Fruit fly (Drosophila melanogaster): ENCODE data around the gene CG33985.
A peak's percentile ranks its signal among the peaks of the same experiment; 100 is the strongest.

The CG33985 gene

DNA sequence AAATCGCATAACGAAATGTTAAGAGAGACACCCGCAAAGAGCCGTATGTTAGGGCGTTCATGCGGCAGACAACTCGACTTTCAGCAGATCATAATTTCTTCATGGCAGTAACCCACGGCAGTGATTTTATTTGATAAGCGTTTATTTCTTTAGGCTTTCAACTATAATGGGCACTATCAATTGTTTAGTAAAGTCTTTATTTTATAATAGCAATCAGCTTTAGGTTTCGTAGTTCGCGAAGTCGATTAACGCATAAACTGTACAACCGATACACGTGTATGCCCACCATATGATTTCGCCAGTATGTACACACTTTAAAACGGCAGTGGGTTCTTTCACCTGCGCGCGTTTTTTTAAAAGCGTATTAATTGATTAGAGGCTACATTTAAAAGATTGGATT is 18.4 kb downstream of the CG33985 start, which contains the start of gene CG7841 (continued):
- TF ChIP-seq Sp1 (GFP tag; optimal IDR thresholded peaks at IDR 0.05) (peak; percentile 99), jim (GFP tag; optimal IDR thresholded peaks at IDR 0.05) (no peak), Dif (GFP tag; optimal IDR thresholded peaks at IDR 0.05; ENCODE audit: partially characterized antibody) (no peak), Jra (GFP tag; optimal IDR thresholded peaks at IDR 0.05) (peak; percentile 97), h (GFP tag; optimal IDR thresholded peaks at IDR 0.05) (peak; percentile 99), psq (GFP tag; optimal IDR thresholded peaks at IDR 0.05) (peak; percentile 93), HLH106 (tag; optimal IDR thresholded peaks at IDR 0.05) (peak; percentile 99), foxo (GFP tag; optimal IDR thresholded peaks at IDR 0.05) (peak; percentile 96 to 99), Hr78 (GFP tag; optimal IDR thresholded peaks at IDR 0.05) (no peak), pan (optimal IDR thresholded peaks at IDR 0.05) (no peak), Dfd (GFP tag; optimal IDR thresholded peaks at IDR 0.05) (no peak), Hnf4 (GFP tag; optimal IDR thresholded peaks at IDR 0.05) (peak; percentile 96), usp (GFP tag; optimal IDR thresholded peaks at IDR 0.05) (no peak)

DNA sequence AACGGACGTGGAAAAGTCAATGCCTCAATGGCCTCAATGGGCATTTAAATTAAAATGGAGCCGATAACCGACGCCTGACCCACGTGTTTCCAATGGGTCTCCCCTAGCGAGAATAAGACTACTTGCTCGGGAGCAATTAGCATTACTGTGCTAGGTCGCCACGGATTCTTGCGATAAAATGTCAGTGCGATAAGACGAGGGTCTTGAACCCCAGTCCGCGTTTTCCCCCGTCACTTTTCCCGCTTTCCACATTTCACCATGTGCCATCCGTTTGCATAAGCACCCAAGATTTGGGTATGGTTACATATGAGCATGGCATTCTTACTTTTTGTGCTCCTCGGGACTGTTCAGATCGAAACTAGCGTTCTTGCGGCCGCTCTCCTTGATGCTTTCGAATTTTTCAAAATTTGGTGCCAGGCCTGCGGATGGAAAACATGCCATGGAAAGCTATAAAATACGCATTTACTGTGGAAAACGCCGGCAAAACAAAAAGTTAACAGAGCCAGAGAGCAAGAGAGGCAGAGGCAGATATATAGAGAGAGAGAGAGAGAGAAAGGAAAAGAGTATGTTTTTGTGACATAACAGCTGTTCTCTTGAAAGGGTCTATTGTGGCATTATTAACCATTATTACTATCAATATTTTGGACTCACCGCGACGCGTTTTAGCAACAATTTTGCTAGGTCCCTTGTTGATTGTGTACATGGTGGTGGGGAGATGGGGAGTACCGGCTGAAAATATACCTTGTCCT is 19.3 kb downstream of the CG33985 start:
- peak; percentile 80 to 81 for TF ChIP-seq dl (GFP tag; optimal IDR thresholded peaks at IDR 0.05; ENCODE audit: insufficient read depth in 1 of 2, partially characterized antibody in 2 of 2)
- TF ChIP-seq Hnf4 (GFP tag; optimal IDR thresholded peaks at IDR 0.05) = no peak
- no peak for TF ChIP-seq Rel (GFP tag; optimal IDR thresholded peaks at IDR 0.05)
- TF ChIP-seq Rel (tag; optimal IDR thresholded peaks at IDR 0.05) = peak; percentile 95
- TF ChIP-seq Dif (GFP tag; optimal IDR thresholded peaks at IDR 0.05; ENCODE audit: partially characterized antibody) = peak; percentile 92
- no peak for TF ChIP-seq rgr (GFP tag; optimal IDR thresholded peaks at IDR 0.05)
- TF ChIP-seq Vsx2 (GFP tag; optimal IDR thresholded peaks at IDR 0.05; ENCODE audit: partially characterized antibody) = no peak
- no peak for TF ChIP-seq Mio (GFP tag; optimal IDR thresholded peaks at IDR 0.05)

DNA sequence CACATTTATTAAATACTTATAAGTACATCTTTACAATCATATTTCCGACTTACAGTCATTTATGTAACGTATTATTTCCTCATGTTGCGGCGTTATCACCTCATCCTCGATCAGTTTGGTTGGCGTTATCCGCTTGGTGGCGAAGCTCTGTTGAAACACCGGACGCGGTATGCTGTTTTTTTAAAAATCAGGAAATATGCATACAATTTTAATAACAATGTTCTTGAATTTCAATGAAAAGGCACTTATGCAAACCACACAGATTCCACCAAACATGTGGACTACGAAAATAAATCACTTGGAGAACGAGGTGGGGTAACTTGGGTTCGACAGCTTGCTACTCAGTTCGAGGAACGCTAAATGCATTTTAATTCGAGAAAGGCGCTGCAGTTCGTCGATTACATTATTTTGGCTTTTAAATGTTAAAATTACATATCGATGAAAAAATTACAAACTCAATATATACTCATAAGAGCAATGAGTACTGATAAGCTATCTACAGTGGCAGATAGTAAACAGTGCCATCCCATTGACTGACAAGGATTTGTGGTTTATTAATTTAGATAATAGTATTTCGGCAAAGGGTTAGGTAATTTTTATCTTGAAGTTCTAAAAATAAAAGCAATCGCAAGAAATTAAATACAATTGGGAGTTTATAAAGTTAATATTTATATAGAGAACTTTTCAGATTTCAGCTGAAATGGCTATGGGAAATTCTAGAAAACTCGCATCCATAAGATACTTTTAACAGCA is 20.3 kb downstream of the CG33985 start:
- TF ChIP-seq Vsx2 (GFP tag; optimal IDR thresholded peaks at IDR 0.05; ENCODE audit: partially characterized antibody) (no peak), sage (GFP tag; optimal IDR thresholded peaks at IDR 0.05) (peak; percentile 2)

DNA sequence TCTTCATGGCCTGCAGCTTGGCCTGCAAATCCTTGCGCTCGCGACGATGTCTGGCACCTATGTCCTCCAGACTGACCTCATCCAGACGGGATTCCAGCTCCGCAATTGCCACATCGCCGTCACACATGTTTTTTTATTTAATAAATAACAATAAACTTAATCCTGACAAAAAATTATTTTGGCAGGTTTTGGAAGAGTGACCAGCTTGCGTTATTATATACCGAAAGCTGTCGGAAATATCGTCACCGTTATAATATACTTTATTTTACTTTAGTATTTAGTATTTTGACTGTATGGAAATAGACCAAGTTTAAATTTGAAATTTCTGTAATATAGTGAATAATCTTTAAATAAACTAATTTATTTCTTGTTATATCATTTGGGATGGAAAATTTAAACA is 21.9 kb downstream of the CG33985 start, which contains the start of gene CG7857:
TSS of gene CG7857 (minus strand) at position 208 of the 400 bp plus-strand sequence.
- TF ChIP-seq brk (GFP tag; optimal IDR thresholded peaks at IDR 0.05) (no peak), CG9705 (GFP tag; optimal IDR thresholded peaks at IDR 0.05) (no peak), sage (GFP tag; optimal IDR thresholded peaks at IDR 0.05) (peak; percentile 14), lola (GFP tag; optimal IDR thresholded peaks at IDR 0.05) (no peak), dl (GFP tag; optimal IDR thresholded peaks at IDR 0.05; ENCODE audit: insufficient read depth in 1 of 2, partially characterized antibody in 2 of 2) (no peak), Hr78 (GFP tag; optimal IDR thresholded peaks at IDR 0.05) (no peak), Vsx2 (GFP tag; optimal IDR thresholded peaks at IDR 0.05; ENCODE audit: partially characterized antibody) (no peak), Rel (GFP tag; optimal IDR thresholded peaks at IDR 0.05) (no peak), Rel (tag; optimal IDR thresholded peaks at IDR 0.05) (peak; percentile 29), h (GFP tag; optimal IDR thresholded peaks at IDR 0.05) (no peak), CrebA (GFP tag; optimal IDR thresholded peaks at IDR 0.05; ENCODE audit: borderline replicate concordance) (no peak), Mio (GFP tag; optimal IDR thresholded peaks at IDR 0.05) (no peak)

DNA sequence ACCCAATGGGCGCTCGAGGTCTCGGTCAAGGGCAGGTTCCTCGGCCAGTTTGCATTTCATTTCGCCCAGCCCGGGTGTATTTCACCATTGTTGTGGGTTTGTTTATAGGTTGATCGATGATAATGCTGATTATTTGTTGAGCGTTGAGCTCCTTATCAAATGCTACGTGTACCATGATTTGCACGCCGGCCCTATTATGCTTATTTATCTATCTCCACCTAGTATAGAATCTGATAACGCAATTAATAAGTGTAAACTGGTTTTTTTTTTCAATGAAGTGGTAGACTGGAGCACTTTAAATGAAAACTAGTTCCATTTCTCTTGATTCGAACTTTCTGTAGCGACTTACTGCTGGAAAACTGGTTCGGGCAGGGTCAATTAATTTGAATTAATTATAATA is 24.4 kb downstream of the CG33985 start:
- TF ChIP-seq Jra (GFP tag; optimal IDR thresholded peaks at IDR 0.05) = no peak
- no peak for TF ChIP-seq Vsx2 (GFP tag; optimal IDR thresholded peaks at IDR 0.05; ENCODE audit: partially characterized antibody)
- no peak for TF ChIP-seq Dif (GFP tag; optimal IDR thresholded peaks at IDR 0.05; ENCODE audit: partially characterized antibody)
- TF ChIP-seq fru (GFP tag; optimal IDR thresholded peaks at IDR 0.05) = no peak
- TF ChIP-seq tai (GFP tag; optimal IDR thresholded peaks at IDR 0.05) = no peak
- no peak for TF ChIP-seq Hr83 (GFP tag; optimal IDR thresholded peaks at IDR 0.05; ENCODE audit: poor library complexity, severe bottlenecking)
- no peak for TF ChIP-seq dl (GFP tag; optimal IDR thresholded peaks at IDR 0.05; ENCODE audit: insufficient read depth in 1 of 2, partially characterized antibody in 2 of 2)
- TF ChIP-seq usp (GFP tag; optimal IDR thresholded peaks at IDR 0.05) = no peak
- no peak for TF ChIP-seq Myc (optimal IDR thresholded peaks at IDR 0.05)
- TF ChIP-seq jim (GFP tag; optimal IDR thresholded peaks at IDR 0.05) = no peak
